Worm (Caenorhabditis elegans): Measurements from ENCODE around the gene nhr-182.

DNA sequence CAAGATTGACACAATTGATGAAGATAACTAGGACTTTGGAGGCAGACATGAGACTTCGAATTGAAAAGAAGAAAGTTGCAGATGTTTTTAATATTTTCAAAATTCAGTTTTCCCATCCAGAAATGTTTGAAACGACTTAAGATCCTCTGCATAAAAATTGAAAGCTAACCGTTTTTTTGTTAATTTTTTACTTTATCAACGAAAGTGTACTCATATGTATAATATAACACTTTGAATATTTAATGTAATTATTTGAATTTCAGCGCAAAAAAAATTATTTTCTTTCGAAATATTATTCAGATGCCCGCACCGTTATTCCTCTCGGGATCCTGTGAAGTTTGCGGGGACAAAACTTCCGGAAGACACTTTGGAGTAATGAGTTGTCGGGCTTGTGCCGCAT lies 32.8 kb downstream of the nhr-182 start, which contains the start of gene nhr-18:
- TF ChIP-seq fkh-10 (GFP tag; optimal IDR thresholded peaks at IDR 0.05) (no peak), sdc-2 (tag; optimal IDR thresholded peaks at IDR 0.05) (no peak), nhr-232 (tag; optimal IDR thresholded peaks at IDR 0.05) (no peak), ets-4 (tag; optimal IDR thresholded peaks at IDR 0.05) (no peak), pqm-1 (tag; optimal IDR thresholded peaks at IDR 0.05) (no peak), ceh-45 (GFP tag; IDR thresholded peaks at IDR 0.05) (no peak)

Measured in whole organism, late embryonic.